Worm (Caenorhabditis elegans) whole organism, L2 larva: ENCODE measurements around the gene F28C6.9.

Experiments used
- F13H6.1 ChIP-seq: sonication (generic microtip); optimal IDR thresholded peaks from 2 replicates; lab custom pipeline; 2016; ENCODE audit warnings: missing genetic modification characterization, missing compliant biosample characterization
- R02D3.7 ChIP-seq: fragments of 150-350 bp; optimal IDR thresholded peaks from 2 replicates; lab custom pipeline; 2014; ENCODE audit warnings: missing biosample characterization, missing genetic modification characterization
- Y55F3AM.14 ChIP-seq: fragments of 200-800 bp; sonication (Bioruptor generic); optimal IDR thresholded peaks from 2 replicates; lab custom pipeline; 2018; ENCODE audit warnings: mild to moderate bottlenecking, missing genetic modification characterization, missing compliant biosample characterization
- ZK546.5 ChIP-seq: sonication (generic microtip); optimal IDR thresholded peaks from 2 replicates; lab custom pipeline; 2017; ENCODE audit warnings: missing biosample characterization, missing genetic modification characterization
- alr-1 ChIP-seq: fragments of 150-350 bp; optimal IDR thresholded peaks from 2 replicates; lab custom pipeline; 2014; ENCODE audit warnings: missing biosample characterization, missing genetic modification characterization
- aly-2 ChIP-seq: fragments of 150-350 bp; optimal IDR thresholded peaks from 2 replicates; lab custom pipeline; 2014; ENCODE audit warnings: missing biosample characterization, missing genetic modification characterization
- blmp-1 ChIP-seq: sonication (generic microtip); optimal IDR thresholded peaks from 2 replicates; lab custom pipeline; 2017; ENCODE audit warnings: missing genetic modification characterization, mild to moderate bottlenecking, missing compliant biosample characterization, antibody characterized with exemption, moderate library complexity; ENCODE audit not compliant: insufficient read depth
- ceh-16 ChIP-seq: fragments of 150-350 bp; optimal IDR thresholded peaks from 2 replicates; lab custom pipeline; 2014; ENCODE audit warnings: missing biosample characterization, missing genetic modification characterization
- crh-2 ChIP-seq: sonication (generic microtip); optimal IDR thresholded peaks from 2 replicates; lab custom pipeline; 2017; ENCODE audit warnings: missing biosample characterization, missing genetic modification characterization
- dmd-4 ChIP-seq: sonication (generic microtip); optimal IDR thresholded peaks from 2 replicates; lab custom pipeline; 2017; ENCODE audit warnings: missing biosample characterization, missing genetic modification characterization
- egl-27 ChIP-seq: sonication (generic microtip); optimal IDR thresholded peaks from 3 replicates; lab custom pipeline; 2017; ENCODE audit warnings: missing biosample characterization, missing genetic modification reagents, missing genetic modification characterization
- elt-3 ChIP-seq: sonication (generic microtip); optimal IDR thresholded peaks from 2 replicates; lab custom pipeline; 2017; ENCODE audit warnings: missing biosample characterization, missing genetic modification characterization
- fos-1 ChIP-seq: fragments of 150-350 bp; optimal IDR thresholded peaks from 2 replicates; lab custom pipeline; 2014; ENCODE audit warnings: missing biosample characterization, missing genetic modification characterization
- gmeb-1 ChIP-seq: fragments of 150-350 bp; optimal IDR thresholded peaks from 2 replicates; lab custom pipeline; 2014; ENCODE audit warnings: missing biosample characterization, missing genetic modification characterization
- lin-13 ChIP-seq: fragments of 150-350 bp; optimal IDR thresholded peaks from 2 replicates; lab custom pipeline; 2014; ENCODE audit warnings: missing biosample characterization, missing genetic modification reagents, missing genetic modification characterization
- lin-39 ChIP-seq: fragments of 150-350 bp; optimal IDR thresholded peaks from 2 replicates; lab custom pipeline; 2014; ENCODE audit warnings: missing biosample characterization, missing genetic modification reagents, missing genetic modification characterization
- lsy-2 ChIP-seq, 2 experiments: fragments of 150-350 bp in 1 of 2; sonication (generic microtip) in 1 of 2; optimal IDR thresholded peaks; 2 replicates each; lab custom pipeline; 2014 to 2017; ENCODE audit warnings: missing biosample characterization in 2 of 2, missing genetic modification characterization in 2 of 2
- mab-5 ChIP-seq: fragments of 150-350 bp; optimal IDR thresholded peaks from 2 replicates; lab custom pipeline; 2014; ENCODE audit warnings: missing biosample characterization, missing genetic modification characterization
- mdl-1 ChIP-seq, 2 experiments: fragments of 150-350 bp in 1 of 2; sonication (generic microtip) in 1 of 2; optimal IDR thresholded peaks; 2 replicates each; lab custom pipeline; 2017; ENCODE audit warnings: missing biosample characterization in 2 of 2, missing genetic modification characterization in 2 of 2
- nhr-10 ChIP-seq: sonication (generic microtip); optimal IDR thresholded peaks from 2 replicates; lab custom pipeline; 2017; ENCODE audit warnings: missing biosample characterization, missing genetic modification characterization
- nhr-12 ChIP-seq: fragments of 150-350 bp; optimal IDR thresholded peaks from 2 replicates; lab custom pipeline; 2014; ENCODE audit warnings: missing biosample characterization, missing genetic modification characterization
- nhr-21 ChIP-seq: fragments of 150-350 bp; optimal IDR thresholded peaks from 2 replicates; lab custom pipeline; 2014; ENCODE audit warnings: missing biosample characterization, missing genetic modification characterization
- nhr-23 ChIP-seq: fragments of 150-350 bp; optimal IDR thresholded peaks from 2 replicates; lab custom pipeline; 2014; ENCODE audit warnings: missing biosample characterization, missing genetic modification reagents, missing genetic modification characterization
- nhr-237 ChIP-seq: fragments of 150-350 bp; optimal IDR thresholded peaks from 2 replicates; lab custom pipeline; 2014; ENCODE audit warnings: missing biosample characterization, missing genetic modification characterization
- nhr-25 ChIP-seq: fragments of 150-350 bp; sonication (generic microtip); optimal IDR thresholded peaks from 3 replicates; lab custom pipeline; 2014; ENCODE audit warnings: missing biosample characterization, missing genetic modification characterization
- nhr-6 ChIP-seq: fragments of 150-350 bp; optimal IDR thresholded peaks from 2 replicates; lab custom pipeline; 2014; ENCODE audit warnings: missing biosample characterization, missing genetic modification characterization
- nhr-77 ChIP-seq: fragments of 150-350 bp; optimal IDR thresholded peaks from 2 replicates; lab custom pipeline; 2014; ENCODE audit warnings: missing biosample characterization, missing genetic modification characterization
- sem-4 ChIP-seq: fragments of 150-350 bp; optimal IDR thresholded peaks from 2 replicates; lab custom pipeline; 2014; ENCODE audit warnings: missing biosample characterization, missing genetic modification reagents, missing genetic modification characterization
- skn-1 ChIP-seq: sonication (generic microtip); optimal IDR thresholded peaks from 2 replicates; lab custom pipeline; 2017; ENCODE audit warnings: missing biosample characterization, missing genetic modification characterization
- sma-3 ChIP-seq: sonication (generic microtip); optimal IDR thresholded peaks from 2 replicates; lab custom pipeline; 2016; ENCODE audit warnings: missing genetic modification reagents, missing genetic modification characterization, missing compliant biosample characterization
- sma-9 ChIP-seq, 2 experiments: fragments of 150-350 bp in 1 of 2; sonication (generic microtip) in 1 of 2; optimal IDR thresholded peaks; 2 replicates each; lab custom pipeline; 2014 to 2016; ENCODE audit warnings: missing genetic modification characterization in 2 of 2, mild to moderate bottlenecking in 1 of 2, missing biosample characterization in 1 of 2, missing compliant biosample characterization in 1 of 2, missing genetic modification reagents in 1 of 2, moderate library complexity in 1 of 2
- unc-55 ChIP-seq: fragments of 150-350 bp; sonication (generic microtip); optimal IDR thresholded peaks from 3 replicates; lab custom pipeline; 2014; ENCODE audit warnings: missing biosample characterization, missing genetic modification reagents, missing genetic modification characterization
- unc-62 ChIP-seq: fragments of 150-350 bp; optimal IDR thresholded peaks from 2 replicates; lab custom pipeline; 2014; ENCODE audit warnings: missing biosample characterization, missing genetic modification reagents, missing genetic modification characterization
- zag-1 ChIP-seq: fragments of 150-350 bp; optimal IDR thresholded peaks from 2 replicates; lab custom pipeline; 2014; ENCODE audit warnings: missing biosample characterization, missing genetic modification characterization
- ztf-11 ChIP-seq: sonication (generic microtip); optimal IDR thresholded peaks from 2 replicates; lab custom pipeline; 2017; ENCODE audit warnings: missing biosample characterization, missing genetic modification characterization

F28C6.9 gene

ce11 chrII:8634386-8634785, 24.4 kb upstream of the F28C6.9 start, which contains the start of gene cutl-12:
Gene cutl-12 (minus strand): TSS chrII:8634486.
- TF ChIP-seq ZK546.5 (tag; lab: Kevin White, UChicago) (no peak), aly-2 (no peak), zag-1 (tag; lab: Kevin White, UChicago) (no peak), ztf-11 (tag; lab: Kevin White, UChicago) (no peak), unc-62 (GFP tag; lab: Kevin White, UChicago) (no peak), nhr-10 (tag; lab: Kevin White, UChicago) (no peak), ceh-16 (tag; lab: Kevin White, UChicago) (no peak), nhr-12 (tag; lab: Kevin White, UChicago) (no peak), mab-5 (tag; lab: Kevin White, UChicago) (no peak), dmd-4 (tag; lab: Kevin White, UChicago) (no peak), F13H6.1 (tag; lab: Kevin White, UChicago) (no peak), lin-39 (tag; lab: Kevin White, UChicago) (no peak)
- TF ChIP-seq, all 48 proteins: peak for 0

- TF ChIP-seq lin-13 (GFP tag; lab: Kevin White, UChicago): no peak
- TF ChIP-seq unc-55 (GFP tag; lab: Kevin White, UChicago): no peak
These were observed 21.8 kb upstream of the F28C6.9 start for ce11 chrII:8631766-8632165.

- TF ChIP-seq blmp-1 (tag; lab: Kevin White, UChicago) (peak; percentile 17), R02D3.7 (tag; lab: Kevin White, UChicago) (no peak)
- TF ChIP-seq, all 48 proteins: peak for 1
These were observed 20.1 kb upstream of the F28C6.9 start, which contains the start of gene T22C8.6 for ce11 chrII:8630088-8630487. Gene T22C8.6 (minus strand): TSS chrII:8630281.

- TF ChIP-seq Y55F3AM.14 (GFP tag; lab: Kevin White, UChicago): no peak
- TF ChIP-seq, all 48 proteins: peak for 0
These were observed 17.9 kb upstream of the F28C6.9 start for ce11 chrII:8627907-8628306.

ce11 chrII:8626598-8626997, 16.6 kb upstream of the F28C6.9 start:
- no peak for TF ChIP-seq alr-1 (tag; lab: Kevin White, UChicago)
- no peak for TF ChIP-seq nhr-237 (tag; lab: Kevin White, UChicago)
- TF ChIP-seq nhr-10 (tag; lab: Kevin White, UChicago): no peak
- TF ChIP-seq nhr-12 (tag; lab: Kevin White, UChicago): no peak
- TF ChIP-seq aly-2: no peak
- TF ChIP-seq mdl-1 (tag; optimal IDR thresholded peaks at IDR 0.05; lab: Kevin White, UChicago): no peak
- no peak for TF ChIP-seq nhr-6 (tag; lab: Kevin White, UChicago)
- no peak for TF ChIP-seq blmp-1 (tag; lab: Kevin White, UChicago)
- TF ChIP-seq crh-2 (tag; lab: Kevin White, UChicago): no peak
- TF ChIP-seq sma-3: no peak
- TF ChIP-seq fos-1 (tag; lab: Kevin White, UChicago): no peak
- TF ChIP-seq nhr-23: no peak
- no peak for TF ChIP-seq ztf-11 (tag; lab: Kevin White, UChicago)
- TF ChIP-seq egl-27 (tag; lab: Kevin White, UChicago): no peak
- TF ChIP-seq lsy-2 (tag; optimal IDR thresholded peaks at IDR 0.05; lab: Kevin White, UChicago): no peak
- TF ChIP-seq zag-1 (tag; lab: Kevin White, UChicago): no peak
- no peak for TF ChIP-seq nhr-25 (tag; lab: Kevin White, UChicago)

- TF ChIP-seq elt-3 (tag; lab: Kevin White, UChicago): no peak
- TF ChIP-seq unc-55 (GFP tag; lab: Kevin White, UChicago): no peak
- no peak for TF ChIP-seq nhr-77
- peak; percentile 29 for TF ChIP-seq crh-2 (tag; lab: Kevin White, UChicago)
- no peak for TF ChIP-seq zag-1 (tag; lab: Kevin White, UChicago)
- TF ChIP-seq skn-1 (tag; lab: Kevin White, UChicago): no peak
- no peak for TF ChIP-seq nhr-21 (tag; lab: Kevin White, UChicago)
- peak; percentile 97 for TF ChIP-seq fos-1 (tag; lab: Kevin White, UChicago)
- no peak for TF ChIP-seq egl-27 (tag; lab: Kevin White, UChicago)
- TF ChIP-seq mab-5 (tag; lab: Kevin White, UChicago): no peak
- TF ChIP-seq gmeb-1 (tag; lab: Kevin White, UChicago): peak; percentile 9
- no peak for TF ChIP-seq nhr-237 (tag; lab: Kevin White, UChicago)
- TF ChIP-seq sem-4 (tag; lab: Kevin White, UChicago): no peak
- peak; percentile 5 for TF ChIP-seq F13H6.1 (tag; lab: Kevin White, UChicago)
- no peak for TF ChIP-seq nhr-10 (tag; lab: Kevin White, UChicago)
- peak; percentile 1 for TF ChIP-seq sma-9 (GFP tag; optimal IDR thresholded peaks at IDR 0.05; lab: Kevin White, UChicago)
- no peak for TF ChIP-seq sma-9 (tag; optimal IDR thresholded peaks at IDR 0.05; lab: Kevin White, UChicago)
- TF ChIP-seq ZK546.5 (tag; lab: Kevin White, UChicago): no peak
- no peak for TF ChIP-seq mdl-1 (tag; optimal IDR thresholded peaks at IDR 0.05; lab: Kevin White, UChicago)
- TF ChIP-seq Y55F3AM.14 (GFP tag; lab: Kevin White, UChicago): no peak
These were observed 15.2 kb upstream of the F28C6.9 start, which contains the start of gene sptf-2 for ce11 chrII:8625163-8625562. Gene sptf-2 (plus strand): TSS chrII:8625459.
